Fruit fly (Drosophila melanogaster) whole organism, embryonic: ENCODE data around the gene CG12661.

Source experiments
- Asciz ChIP-seq: fragments of 200-800 bp; sonication (Bioruptor generic); optimal IDR thresholded peaks from 2 replicates; lab custom pipeline; 2017; ENCODE audit warnings: missing biosample characterization, mild to moderate bottlenecking, missing genetic modification characterization, missing genetic modification reagents
- BEAF-32 ChIP-seq: fragments of 200-800 bp; sonication (Bioruptor generic); optimal IDR thresholded peaks from 3 replicates; lab custom pipeline; 2017; ENCODE audit warnings: missing biosample characterization, missing genetic modification characterization, mild to moderate bottlenecking, moderate library complexity, missing genetic modification reagents
- BtbVII ChIP-seq: fragments of 200-800 bp; sonication (Bioruptor generic); optimal IDR thresholded peaks from 3 replicates; lab custom pipeline; 2017; ENCODE audit warnings: missing biosample characterization, mild to moderate bottlenecking, missing genetic modification characterization
- CG10147 ChIP-seq: fragments of 200-800 bp; sonication (Bioruptor generic); optimal IDR thresholded peaks from 2 replicates; lab custom pipeline; 2019; ENCODE audit warnings: missing biosample characterization, mild to moderate bottlenecking, missing genetic modification characterization, moderate library complexity
- CG10267 ChIP-seq: fragments of 200-800 bp; sonication (Bioruptor generic); optimal IDR thresholded peaks from 2 replicates; lab custom pipeline; 2018; ENCODE audit warnings: missing biosample characterization, mild to moderate bottlenecking, missing genetic modification characterization, moderate library complexity
- CG15514 ChIP-seq: fragments of 200-800 bp; sonication (Bioruptor generic); optimal IDR thresholded peaks from 3 replicates; lab custom pipeline; 2017; ENCODE audit warnings: missing biosample characterization, missing genetic modification characterization, mild to moderate bottlenecking, moderate library complexity, missing genetic modification reagents
- CG15696 ChIP-seq: fragments of 200-800 bp; sonication (Bioruptor generic); optimal IDR thresholded peaks from 2 replicates; lab custom pipeline; 2019; ENCODE audit warnings: missing biosample characterization, mild to moderate bottlenecking, missing genetic modification characterization, moderate library complexity
- CG1603 ChIP-seq: fragments of 200-800 bp; sonication (Bioruptor generic); optimal IDR thresholded peaks from 2 replicates; lab custom pipeline; 2019; ENCODE audit warnings: missing biosample characterization, mild to moderate bottlenecking, missing genetic modification characterization, moderate library complexity
- CG16863 ChIP-seq: fragments of 200-800 bp; sonication (Bioruptor generic); optimal IDR thresholded peaks from 3 replicates; lab custom pipeline; 2016; ENCODE audit warnings: missing biosample characterization, missing genetic modification characterization
- CG32772 ChIP-seq: fragments of 200-800 bp; sonication (Bioruptor generic); IDR thresholded peaks from 2 replicates; pipeline ENCODE4 v1.3.6; 2022; ENCODE audit warnings: missing biosample characterization, missing genetic modification characterization
- CG34224 ChIP-seq: fragments of 200-800 bp; sonication (Bioruptor generic); IDR thresholded peaks from 3 replicates; pipeline ENCODE4 v1.3.6; 2022; ENCODE audit warnings: missing biosample characterization, missing genetic modification characterization; ENCODE audit not compliant: partially characterized antibody
- CG42726 ChIP-seq: fragments of 200-800 bp; sonication (Bioruptor generic); IDR thresholded peaks from 2 replicates; pipeline ENCODE4 v1.3.6; 2022; ENCODE audit warnings: missing biosample characterization, missing genetic modification characterization; ENCODE audit not compliant: partially characterized antibody
- CG6175 ChIP-seq: fragments of 200-800 bp; sonication (Bioruptor generic); IDR thresholded peaks from 3 replicates; pipeline ENCODE4 v1.3.6; 2022; ENCODE audit warnings: missing biosample characterization, missing genetic modification characterization
- CG6791 ChIP-seq: fragments of 200-800 bp; sonication (Bioruptor generic); IDR thresholded peaks from 3 replicates; pipeline ENCODE4 v1.3.6; 2022; ENCODE audit warnings: missing biosample characterization, missing genetic modification characterization; ENCODE audit not compliant: partially characterized antibody
- CG7556 ChIP-seq: fragments of 200-800 bp; sonication (Bioruptor generic); optimal IDR thresholded peaks from 2 replicates; lab custom pipeline; 2017; ENCODE audit warnings: missing biosample characterization, mild to moderate bottlenecking, missing genetic modification characterization
- CG7745 ChIP-seq: fragments of 200-800 bp; sonication (Bioruptor generic); optimal IDR thresholded peaks from 2 replicates; lab custom pipeline; 2018; ENCODE audit warnings: missing biosample characterization, mild to moderate bottlenecking, missing genetic modification characterization, moderate library complexity
- CG8388 ChIP-seq: fragments of 200-800 bp; sonication (Bioruptor generic); optimal IDR thresholded peaks from 2 replicates; lab custom pipeline; 2019; ENCODE audit warnings: missing biosample characterization, mild to moderate bottlenecking, missing genetic modification characterization, moderate library complexity
- D19A ChIP-seq: fragments of 200-800 bp; optimal IDR thresholded peaks from 3 replicates; lab custom pipeline; 2019; ENCODE audit warnings: missing biosample characterization, mild to moderate bottlenecking, missing genetic modification characterization, moderate library complexity
- Dref ChIP-seq: fragments of 200-800 bp; sonication (Bioruptor generic); IDR thresholded peaks from 2 replicates; pipeline ENCODE4 v1.3.6; 2022; ENCODE audit warnings: missing biosample characterization, missing genetic modification characterization
- Ets97D ChIP-seq: fragments of 200-800 bp; sonication (Bioruptor generic); optimal IDR thresholded peaks from 3 replicates; lab custom pipeline; 2016; ENCODE audit warnings: missing biosample characterization, missing genetic modification characterization
- H2.0 ChIP-seq: fragments of 200-800 bp; sonication (Bioruptor generic); IDR thresholded peaks from 2 replicates; pipeline ENCODE4 v1.3.6; 2022; ENCODE audit warnings: missing biosample characterization, missing genetic modification characterization
- HLH4C ChIP-seq: fragments of 200-800 bp; sonication (Bioruptor generic); IDR thresholded peaks from 3 replicates; pipeline ENCODE4 v1.3.6; 2022; ENCODE audit warnings: missing biosample characterization, missing genetic modification characterization; ENCODE audit not compliant: partially characterized antibody
- Hmx ChIP-seq: fragments of 200-800 bp; sonication (Bioruptor generic); optimal IDR thresholded peaks from 2 replicates; lab custom pipeline; 2016; ENCODE audit warnings: missing biosample characterization, missing genetic modification characterization
- MBD-R2 ChIP-seq: fragments of 200-800 bp; sonication (Bioruptor generic); IDR thresholded peaks from 2 replicates; pipeline ENCODE4 v1.3.6; 2022; ENCODE audit warnings: missing biosample characterization, missing genetic modification characterization
- Opbp ChIP-seq: fragments of 200-800 bp; sonication (Bioruptor generic); IDR thresholded peaks from 3 replicates; pipeline ENCODE4 v1.3.6; 2022; ENCODE audit warnings: missing biosample characterization, missing genetic modification characterization; ENCODE audit not compliant: partially characterized antibody
- Rfx ChIP-seq: fragments of 200-800 bp; sonication (Bioruptor generic); IDR thresholded peaks from 2 replicates; pipeline ENCODE4 v1.3.6; 2022; ENCODE audit warnings: missing biosample characterization, missing genetic modification characterization
- Six4 ChIP-seq: fragments of 200-800 bp; sonication (Bioruptor generic); optimal IDR thresholded peaks from 2 replicates; lab custom pipeline; 2016; ENCODE audit warnings: missing biosample characterization, missing genetic modification characterization
- ara ChIP-seq: fragments of 200-800 bp; sonication (Bioruptor generic); IDR thresholded peaks from 2 replicates; pipeline ENCODE4 v1.3.6; 2022; ENCODE audit warnings: missing biosample characterization, missing genetic modification characterization
- bsh ChIP-seq, 2 experiments: fragments of 200-800 bp; sonication (Bioruptor generic); optimal IDR thresholded peaks; 2 replicates each; lab custom pipeline; 2017 to 2018; ENCODE audit warnings: mild to moderate bottlenecking in 2 of 2, missing biosample characterization in 2 of 2, missing genetic modification characterization in 2 of 2, moderate library complexity in 1 of 2
- caup ChIP-seq: fragments of 200-800 bp; sonication (Bioruptor generic); optimal IDR thresholded peaks from 3 replicates; lab custom pipeline; 2017; ENCODE audit warnings: missing biosample characterization, mild to moderate bottlenecking, missing genetic modification characterization, moderate library complexity; ENCODE audit not compliant: severe bottlenecking
- dm ChIP-seq: fragments of 200-800 bp; sonication (Bioruptor generic); optimal IDR thresholded peaks from 3 replicates; lab custom pipeline; 2016; ENCODE audit warnings: missing biosample characterization, missing genetic modification characterization
- gcm ChIP-seq: fragments of 200-800 bp; sonication (Bioruptor generic); optimal IDR thresholded peaks from 2 replicates; lab custom pipeline; 2019; ENCODE audit warnings: missing biosample characterization, mild to moderate bottlenecking, missing genetic modification characterization, moderate library complexity
- gsb-n ChIP-seq: fragments of 200-800 bp; sonication (Bioruptor generic); optimal IDR thresholded peaks from 3 replicates; lab custom pipeline; 2018; ENCODE audit warnings: missing biosample characterization, mild to moderate bottlenecking, missing genetic modification characterization
- jumu ChIP-seq: fragments of 200-800 bp; sonication (Bioruptor generic); optimal IDR thresholded peaks from 3 replicates; lab custom pipeline; 2016; ENCODE audit warnings: missing biosample characterization, missing genetic modification characterization
- kah ChIP-seq: fragments of 200-800 bp; sonication (Bioruptor generic); optimal IDR thresholded peaks from 2 replicates; lab custom pipeline; 2018; ENCODE audit warnings: missing biosample characterization, mild to moderate bottlenecking, missing genetic modification characterization
- mam ChIP-seq: fragments of 200-800 bp; sonication (Bioruptor generic); optimal IDR thresholded peaks from 3 replicates; lab custom pipeline; 2016; ENCODE audit warnings: missing biosample characterization, missing genetic modification characterization
- nerfin-2 ChIP-seq: fragments of 200-800 bp; sonication (Bioruptor generic); IDR thresholded peaks from 2 replicates; pipeline ENCODE4 v1.3.6; 2022; ENCODE audit warnings: missing biosample characterization, missing genetic modification characterization; ENCODE audit not compliant: partially characterized antibody
- row ChIP-seq: fragments of 200-800 bp; sonication (Bioruptor generic); IDR thresholded peaks from 3 replicates; pipeline ENCODE4 v1.3.6; 2022; ENCODE audit warnings: missing biosample characterization, missing genetic modification characterization
- sima ChIP-seq: fragments of 200-800 bp; sonication (Bioruptor generic); optimal IDR thresholded peaks from 2 replicates; lab custom pipeline; 2016; ENCODE audit warnings: missing biosample characterization, missing genetic modification characterization
- sna ChIP-seq: fragments of 200-800 bp; sonication (Bioruptor generic); IDR thresholded peaks from 2 replicates; pipeline ENCODE4 v1.3.6; 2022; ENCODE audit warnings: missing biosample characterization, missing genetic modification characterization; ENCODE audit not compliant: partially characterized antibody
- trh ChIP-seq: fragments of 200-800 bp; sonication (Bioruptor generic); optimal IDR thresholded peaks from 2 replicates; lab custom pipeline; 2016; ENCODE audit warnings: missing biosample characterization, missing genetic modification characterization
- twi ChIP-seq: fragments of 200-800 bp; optimal IDR thresholded peaks from 2 replicates; lab custom pipeline; 2019; ENCODE audit warnings: missing biosample characterization, mild to moderate bottlenecking, missing genetic modification characterization, moderate library complexity
- unc-4 ChIP-seq: fragments of 200-800 bp; sonication (Bioruptor generic); IDR thresholded peaks from 2 replicates; pipeline ENCODE4 v1.3.6; 2022; ENCODE audit warnings: missing biosample characterization, missing genetic modification characterization; ENCODE audit not compliant: partially characterized antibody
- vnd ChIP-seq: fragments of 200-800 bp; sonication (Bioruptor generic); IDR thresholded peaks from 3 replicates; pipeline ENCODE4 v1.3.6; 2022; ENCODE audit warnings: missing biosample characterization, missing genetic modification characterization; ENCODE audit not compliant: partially characterized antibody
- zen2 ChIP-seq: fragments of 200-800 bp; sonication (Bioruptor generic); IDR thresholded peaks from 3 replicates; pipeline ENCODE4 v1.3.6; 2022; ENCODE audit warnings: missing biosample characterization, missing genetic modification characterization; ENCODE audit not compliant: partially characterized antibody

Gene CG12661

dm6 chrX:8905545-8906455, 17.7 kb downstream of the CG12661 start (continued):
- TF ChIP-seq trh (GFP tag; lab: Kevin White, UChicago): no peak
- peak; percentile 64 for TF ChIP-seq unc-4 (GFP tag; lab: Robert Waterston, UW)
- 0 out of 2 replicates have a peak, but pooled peaks have one; percentile 8 for TF ChIP-seq ara (GFP tag; lab: Robert Waterston, UW)
- peak; percentile 40; the same call in 1 of the 3 replicates for TF ChIP-seq CG6175 (GFP tag; lab: Robert Waterston, UW)
- TF ChIP-seq CG32772 (GFP tag; lab: Robert Waterston, UW): 0 out of 2 replicates have a peak, but pooled peaks have one; percentile 15
- TF ChIP-seq twi (tag; lab: Kevin White, UChicago): peak; percentile 6
- TF ChIP-seq Six4 (GFP tag; lab: Kevin White, UChicago): no peak
- peak; percentile 30; the same call in 1 of the 3 replicates for TF ChIP-seq HLH4C (GFP tag; lab: Robert Waterston, UW)
- peak; percentile 73 for TF ChIP-seq dm (GFP tag; lab: Kevin White, UChicago)
- no peak for TF ChIP-seq sima (GFP tag; lab: Kevin White, UChicago)
- no peak for TF ChIP-seq CG7556 (GFP tag; lab: Kevin White, UChicago)
- peak; percentile 42; the same call in 1 of the 2 replicates for TF ChIP-seq sna (GFP tag; lab: Robert Waterston, UW)
- peak; percentile 77 for TF ChIP-seq CG6791 (GFP tag; lab: Robert Waterston, UW)
- peak; percentile 76 for TF ChIP-seq BEAF-32
- peak; percentile 67 for TF ChIP-seq Dref
- TF ChIP-seq zen2: peak; percentile 62; the same call in 1 of the 3 replicates
- peak; percentile 78; the same call in 2 of the 3 replicates for TF ChIP-seq Opbp
- TF ChIP-seq jumu: no peak
- peak in 1 of 2 experiments; percentile 39 for TF ChIP-seq bsh (GFP tag; optimal IDR thresholded peaks at IDR 0.05; lab: Kevin White, UChicago)
- TF ChIP-seq caup (GFP tag; lab: Kevin White, UChicago): no peak
- peak; percentile 74 for TF ChIP-seq CG34224 (GFP tag; lab: Robert Waterston, UW)
- TF ChIP-seq CG7745 (tag; lab: Kevin White, UChicago): no peak

- TF ChIP-seq CG8388 (peak; percentile 54), H2.0 (no peak), D19A (tag; lab: Kevin White, UChicago) (no peak), dm (GFP tag; lab: Kevin White, UChicago) (peak; percentile 80), CG10267 (no peak), CG10147 (GFP tag; lab: Kevin White, UChicago) (no peak), MBD-R2 (peak; percentile 27), CG16863 (no peak), Asciz (GFP tag; lab: Kevin White, UChicago) (no peak), BEAF-32 (peak; percentile 70), nerfin-2 (GFP tag; lab: Robert Waterston, UW) (peak; percentile 28; the same call in 1 of the 2 replicates), kah (GFP tag; lab: Kevin White, UChicago) (no peak), CG34224 (GFP tag; lab: Robert Waterston, UW) (0 out of 3 replicates have a peak, but pooled peaks have one; percentile 43), CG15514 (GFP tag; lab: Kevin White, UChicago) (peak; percentile 12), mam (GFP tag; lab: Kevin White, UChicago) (no peak), gsb-n (no peak), vnd (GFP tag; lab: Robert Waterston, UW) (peak; percentile 52; the same call in 2 of the 3 replicates), Ets97D (GFP tag; lab: Kevin White, UChicago) (peak; percentile 7), gcm (GFP tag; lab: Kevin White, UChicago) (no peak), Hmx (GFP tag; lab: Kevin White, UChicago) (no peak), CG15696 (tag; lab: Kevin White, UChicago) (no peak), Rfx (GFP tag; lab: Robert Waterston, UW) (no peak), CG1603 (tag; lab: Kevin White, UChicago) (no peak), CG42726 (peak; percentile 28; the same call in 1 of the 2 replicates), BtbVII (GFP tag; lab: Kevin White, UChicago) (no peak), row (GFP tag; lab: Robert Waterston, UW) (peak; percentile 47; the same call in 2 of the 3 replicates)
Measured at dm6 chrX:8901447-8901846, 22.0 kb downstream of the CG12661 start, which contains the start of gene Rbm13. TSS of gene Rbm13 (plus strand) at chrX:8901699.
